Fruit fly (Drosophila melanogaster) whole organism, embryonic: Measurements from ENCODE around the gene Ldsdh1.

Source experiments
- Abd-B ChIP-seq: fragments of 200-800 bp; sonication (Bioruptor generic); optimal IDR thresholded peaks from 2 replicates; lab custom pipeline; 2018; ENCODE audit warnings: missing biosample characterization, mild to moderate bottlenecking, missing genetic modification characterization, moderate library complexity
- Aef1 ChIP-seq: fragments of 200-800 bp; sonication (Bioruptor generic); IDR thresholded peaks from 3 replicates; pipeline ENCODE4 v1.3.6; 2022; ENCODE audit warnings: missing biosample characterization, missing genetic modification characterization
- Antp ChIP-seq: fragments of 200-800 bp; sonication (Bioruptor generic); optimal IDR thresholded peaks from 3 replicates; lab custom pipeline; 2016; ENCODE audit warnings: missing biosample characterization, missing genetic modification characterization
- CG10267 ChIP-seq: fragments of 200-800 bp; sonication (Bioruptor generic); optimal IDR thresholded peaks from 2 replicates; lab custom pipeline; 2018; ENCODE audit warnings: missing biosample characterization, mild to moderate bottlenecking, missing genetic modification characterization, moderate library complexity
- CG10654 ChIP-seq: fragments of 200-800 bp; sonication (Bioruptor generic); optimal IDR thresholded peaks from 2 replicates; lab custom pipeline; 2016; ENCODE audit warnings: missing biosample characterization, missing genetic modification characterization
- CG12104 ChIP-seq: fragments of 200-800 bp; sonication (Bioruptor generic); optimal IDR thresholded peaks from 3 replicates; lab custom pipeline; 2016; ENCODE audit warnings: missing biosample characterization, missing genetic modification characterization
- CG12236 ChIP-seq: fragments of 200-800 bp; sonication (Bioruptor generic); optimal IDR thresholded peaks from 2 replicates; lab custom pipeline; 2016; ENCODE audit warnings: missing biosample characterization, missing genetic modification characterization
- CG12769 ChIP-seq: fragments of 200-800 bp; sonication (Bioruptor generic); optimal IDR thresholded peaks from 2 replicates; lab custom pipeline; 2019; ENCODE audit warnings: missing biosample characterization, mild to moderate bottlenecking, missing genetic modification characterization, moderate library complexity
- CG15011 ChIP-seq: fragments of 200-800 bp; sonication (Bioruptor generic); optimal IDR thresholded peaks from 3 replicates; lab custom pipeline; 2018; ENCODE audit warnings: missing biosample characterization, mild to moderate bottlenecking, missing genetic modification characterization
- CG16779 ChIP-seq: fragments of 200-800 bp; sonication (Bioruptor generic); IDR thresholded peaks from 2 replicates; pipeline ENCODE4 v1.3.6; 2022; ENCODE audit warnings: missing biosample characterization, missing genetic modification characterization
- CG16815 ChIP-seq: fragments of 200-800 bp; sonication (Bioruptor generic); optimal IDR thresholded peaks from 3 replicates; lab custom pipeline; 2017; ENCODE audit warnings: missing biosample characterization, mild to moderate bottlenecking, missing genetic modification characterization
- CG16863 ChIP-seq: fragments of 200-800 bp; sonication (Bioruptor generic); optimal IDR thresholded peaks from 3 replicates; lab custom pipeline; 2016; ENCODE audit warnings: missing biosample characterization, missing genetic modification characterization
- CG17359 ChIP-seq: fragments of 200-800 bp; sonication (Bioruptor generic); optimal IDR thresholded peaks from 3 replicates; lab custom pipeline; 2018; ENCODE audit warnings: missing biosample characterization, mild to moderate bottlenecking, missing genetic modification characterization, moderate library complexity
- CG2120 ChIP-seq: fragments of 200-800 bp; sonication (Bioruptor generic); optimal IDR thresholded peaks from 3 replicates; lab custom pipeline; 2016; ENCODE audit warnings: missing biosample characterization, missing genetic modification characterization
- CG3065 ChIP-seq: fragments of 200-800 bp; sonication (Bioruptor generic); optimal IDR thresholded peaks from 2 replicates; lab custom pipeline; 2016; ENCODE audit warnings: missing biosample characterization, missing genetic modification characterization
- CG3163 ChIP-seq: fragments of 200-800 bp; sonication (Bioruptor generic); optimal IDR thresholded peaks from 3 replicates; lab custom pipeline; 2016; ENCODE audit warnings: missing biosample characterization, missing genetic modification characterization
- CG33213 ChIP-seq: fragments of 200-800 bp; sonication (Bioruptor generic); optimal IDR thresholded peaks from 3 replicates; lab custom pipeline; 2016; ENCODE audit warnings: missing biosample characterization, missing genetic modification characterization
- CG3407 ChIP-seq: fragments of 200-800 bp; sonication (Bioruptor generic); optimal IDR thresholded peaks from 2 replicates; lab custom pipeline; 2018; ENCODE audit warnings: missing biosample characterization, mild to moderate bottlenecking, missing genetic modification characterization
- CG3838 ChIP-seq: fragments of 200-800 bp; sonication (Bioruptor generic); optimal IDR thresholded peaks from 3 replicates; lab custom pipeline; 2016; ENCODE audit warnings: missing biosample characterization, missing genetic modification characterization
- CG5953 ChIP-seq: fragments of 200-800 bp; sonication (Bioruptor generic); IDR thresholded peaks from 2 replicates; pipeline ENCODE4 v1.3.6; 2022; ENCODE audit warnings: missing biosample characterization, missing genetic modification characterization
- CG6765 ChIP-seq: fragments of 200-800 bp; sonication (Bioruptor generic); optimal IDR thresholded peaks from 3 replicates; lab custom pipeline; 2017; ENCODE audit warnings: missing biosample characterization, mild to moderate bottlenecking, missing genetic modification characterization
- CG6791 ChIP-seq: fragments of 200-800 bp; sonication (Bioruptor generic); IDR thresholded peaks from 3 replicates; pipeline ENCODE4 v1.3.6; 2022; ENCODE audit warnings: missing biosample characterization, missing genetic modification characterization; ENCODE audit not compliant: partially characterized antibody
- CG7271 ChIP-seq: fragments of 200-800 bp; sonication (Bioruptor generic); optimal IDR thresholded peaks from 2 replicates; lab custom pipeline; 2018; ENCODE audit warnings: missing biosample characterization, mild to moderate bottlenecking, missing genetic modification characterization, moderate library complexity
- CG7745 ChIP-seq: fragments of 200-800 bp; sonication (Bioruptor generic); optimal IDR thresholded peaks from 2 replicates; lab custom pipeline; 2018; ENCODE audit warnings: missing biosample characterization, mild to moderate bottlenecking, missing genetic modification characterization, moderate library complexity
- CG8290 ChIP-seq, 3 experiments: fragments of 200-800 bp; sonication (Bioruptor generic); optimal IDR thresholded peaks; 2 replicates each; lab custom pipeline; 2016 to 2019; ENCODE audit warnings: missing biosample characterization in 3 of 3, missing genetic modification characterization in 3 of 3, mild to moderate bottlenecking in 2 of 3, moderate library complexity in 1 of 3
- CG9876 ChIP-seq: fragments of 200-800 bp; sonication (Bioruptor generic); optimal IDR thresholded peaks from 2 replicates; lab custom pipeline; 2016; ENCODE audit warnings: missing biosample characterization, missing genetic modification characterization
- Dbx ChIP-seq: fragments of 200-800 bp; sonication (Bioruptor generic); IDR thresholded peaks from 3 replicates; pipeline ENCODE4 v1.3.6; 2022; ENCODE audit warnings: missing biosample characterization, missing genetic modification characterization
- Eip74EF ChIP-seq, 2 experiments: fragments of 200-800 bp in 1 of 2; fragments of >200 bp in 1 of 2; sonication (Bioruptor generic) in 1 of 2; optimal IDR thresholded peaks; 2 replicates each; lab custom pipeline; 2017 to 2019; ENCODE audit warnings: missing biosample characterization in 2 of 2, missing genetic modification characterization in 2 of 2, mild to moderate bottlenecking in 1 of 2, moderate library complexity in 1 of 2
- HLHmδ ChIP-seq: fragments of 200-800 bp; sonication (Bioruptor generic); optimal IDR thresholded peaks from 2 replicates; lab custom pipeline; 2018; ENCODE audit warnings: missing biosample characterization, mild to moderate bottlenecking, missing genetic modification characterization, moderate library complexity
- Hand ChIP-seq: fragments of 200-800 bp; sonication (Bioruptor generic); optimal IDR thresholded peaks from 2 replicates; lab custom pipeline; 2017; ENCODE audit warnings: mild to moderate bottlenecking, missing biosample characterization, missing genetic modification reagents, missing genetic modification characterization
- Jarid2 ChIP-seq: fragments of 200-800 bp; sonication (Bioruptor generic); optimal IDR thresholded peaks from 3 replicates; lab custom pipeline; 2017; ENCODE audit warnings: mild to moderate bottlenecking, missing biosample characterization, missing genetic modification reagents, missing genetic modification characterization
- Lim3 ChIP-seq: fragments of 200-800 bp; sonication (Bioruptor generic); IDR thresholded peaks from 2 replicates; pipeline ENCODE4 v1.3.6; 2022; ENCODE audit warnings: missing biosample characterization, missing genetic modification characterization
- Med ChIP-seq: fragments of 200-800 bp; sonication (Bioruptor generic); peaks from one replicate; lab custom pipeline; 2016; ENCODE audit warnings: missing biosample characterization, missing genetic modification characterization, mild to moderate bottlenecking, inconsistent platforms, moderate library complexity
- Meics ChIP-seq: fragments of 200-800 bp; sonication (Bioruptor generic); optimal IDR thresholded peaks from 2 replicates; lab custom pipeline; 2017; ENCODE audit warnings: missing biosample characterization, mild to moderate bottlenecking, missing genetic modification characterization
- Mes4 ChIP-seq: fragments of 200-800 bp; sonication (Bioruptor generic); optimal IDR thresholded peaks from 2 replicates; lab custom pipeline; 2016; ENCODE audit warnings: missing biosample characterization, missing genetic modification characterization
- NfI ChIP-seq: fragments of 200-800 bp; sonication (Bioruptor generic); optimal IDR thresholded peaks from 3 replicates; lab custom pipeline; 2018; ENCODE audit warnings: missing biosample characterization, mild to moderate bottlenecking, missing genetic modification characterization, moderate library complexity
- Scr ChIP-seq: fragments of 200-800 bp; sonication (Bioruptor generic); IDR thresholded peaks from 2 replicates; pipeline ENCODE4 v1.3.6; 2022; ENCODE audit warnings: missing biosample characterization, missing genetic modification characterization; ENCODE audit not compliant: partially characterized antibody
- az2 ChIP-seq: fragments of 200-800 bp; sonication (Bioruptor generic); optimal IDR thresholded peaks from 3 replicates; lab custom pipeline; 2016; ENCODE audit warnings: missing biosample characterization, missing genetic modification characterization
- fd64A ChIP-seq: fragments of 200-800 bp; sonication (Bioruptor generic); optimal IDR thresholded peaks from 3 replicates; lab custom pipeline; 2018; ENCODE audit warnings: missing biosample characterization, mild to moderate bottlenecking, missing genetic modification characterization
- gsb ChIP-seq: fragments of 200-800 bp; sonication (Bioruptor generic); IDR thresholded peaks from 2 replicates; pipeline ENCODE4 v1.3.6; 2022; ENCODE audit warnings: missing biosample characterization, missing genetic modification characterization
- ind ChIP-seq: fragments of 200-800 bp; sonication (Bioruptor generic); optimal IDR thresholded peaks from 3 replicates; lab custom pipeline; 2016; ENCODE audit warnings: missing biosample characterization, missing genetic modification characterization
- lab ChIP-seq: fragments of 200-800 bp; sonication (Bioruptor generic); optimal IDR thresholded peaks from 3 replicates; lab custom pipeline; 2017; ENCODE audit warnings: missing biosample characterization, missing genetic modification characterization, mild to moderate bottlenecking, moderate library complexity, missing genetic modification reagents
- mirr ChIP-seq: fragments of 200-800 bp; sonication (Bioruptor generic); optimal IDR thresholded peaks from 3 replicates; lab custom pipeline; 2018; ENCODE audit warnings: missing biosample characterization, mild to moderate bottlenecking, missing genetic modification characterization
- pho ChIP-seq: fragments of 200-800 bp; sonication (Bioruptor generic); optimal IDR thresholded peaks from 2 replicates; lab custom pipeline; 2016; ENCODE audit warnings: missing biosample characterization, missing genetic modification characterization
- psq ChIP-seq: fragments of 200-800 bp; sonication (Bioruptor generic); optimal IDR thresholded peaks from 2 replicates; lab custom pipeline; 2017; ENCODE audit warnings: missing biosample characterization, missing genetic modification characterization
- rib ChIP-seq: fragments of 200-800 bp; sonication (Bioruptor generic); IDR thresholded peaks from 2 replicates; pipeline ENCODE4 v1.3.6; 2022; ENCODE audit warnings: missing biosample characterization, missing genetic modification characterization
- ro ChIP-seq: fragments of 200-800 bp; sonication (Bioruptor generic); IDR thresholded peaks from 2 replicates; pipeline ENCODE4 v1.3.6; 2022; ENCODE audit warnings: missing biosample characterization, missing genetic modification characterization
- sob ChIP-seq: fragments of 200-800 bp; sonication (Bioruptor generic); IDR thresholded peaks from 2 replicates; pipeline ENCODE4 v1.3.6; 2022; ENCODE audit warnings: missing biosample characterization, missing genetic modification characterization
- stwl ChIP-seq: fragments of 200-800 bp; sonication (Bioruptor generic); optimal IDR thresholded peaks from 3 replicates; lab custom pipeline; 2018; ENCODE audit warnings: missing biosample characterization, mild to moderate bottlenecking, missing genetic modification characterization, moderate library complexity

The Ldsdh1 gene

dm6 chrX:8092075-8092682 is 10.8 kb upstream of the Ldsdh1 start (continued):
- TF ChIP-seq CG17359 (tag; lab: Kevin White, UChicago) (peak; percentile 96), CG2120 (GFP tag; lab: Kevin White, UChicago) (peak; percentile 95), CG12769 (peak; percentile 81), pho (GFP tag; lab: Kevin White, UChicago) (peak; percentile 80), CG3163 (peak; percentile 56), Jarid2 (GFP tag; lab: Kevin White, UChicago) (peak; percentile 82), mirr (GFP tag; lab: Kevin White, UChicago) (peak; percentile 77), Meics (peak; percentile 97), psq (GFP tag; lab: Kevin White, UChicago) (peak; percentile 87), Mes4 (GFP tag; lab: Kevin White, UChicago) (peak; percentile 57), ind (GFP tag; lab: Kevin White, UChicago) (peak; percentile 93), Antp (GFP tag; lab: Kevin White, UChicago) (peak; percentile 70), CG10654 (GFP tag; lab: Kevin White, UChicago) (peak; percentile 92), CG3838 (GFP tag; lab: Kevin White, UChicago) (peak; percentile 73), CG10267 (peak; percentile 90), Med (GFP tag; lab: Kevin White, UChicago) (peak; percentile 86), Scr (GFP tag; lab: Robert Waterston, UW) (no peak), CG3065 (GFP tag; lab: Kevin White, UChicago) (peak; percentile 84), CG15011 (GFP tag; lab: Kevin White, UChicago) (peak; percentile 91), NfI (GFP tag; lab: Kevin White, UChicago) (peak; percentile 95), CG5953 (GFP tag; lab: Robert Waterston, UW) (peak; percentile 76), Lim3 (GFP tag; lab: Robert Waterston, UW) (peak; percentile 66; the same call in 1 of the 2 replicates), CG7271 (tag; lab: Kevin White, UChicago) (peak; percentile 39), Abd-B (GFP tag; lab: Kevin White, UChicago) (peak; percentile 92), rib (GFP tag; lab: Robert Waterston, UW) (peak; percentile 70), stwl (tag; lab: Kevin White, UChicago) (peak; percentile 7), CG9876 (GFP tag; lab: Kevin White, UChicago) (peak; percentile 25), gsb (GFP tag; lab: Robert Waterston, UW) (peak; percentile 86), lab (peak; percentile 97), CG16779 (GFP tag; lab: Robert Waterston, UW) (0 out of 2 replicates have a peak, but pooled peaks have one; percentile 40), HLHmδ (no peak), CG12104 (GFP tag; lab: Kevin White, UChicago) (peak; percentile 95), Aef1 (peak; percentile 91), Dbx (GFP tag; lab: Robert Waterston, UW) (peak; percentile 91), ro (GFP tag; lab: Robert Waterston, UW) (peak; percentile 81), Hand (GFP tag; lab: Kevin White, UChicago) (peak; percentile 95), CG12236 (GFP tag; lab: Kevin White, UChicago) (peak; percentile 61), CG7745 (no peak), CG16863 (GFP tag; lab: Kevin White, UChicago) (peak; percentile 71), CG6765 (GFP tag; lab: Kevin White, UChicago) (peak; percentile 89), CG3407 (GFP tag; lab: Kevin White, UChicago) (peak; percentile 89), CG6791 (GFP tag; lab: Robert Waterston, UW) (no peak), sob (GFP tag; lab: Robert Waterston, UW) (peak; percentile 92), CG33213 (peak; percentile 18), fd64A (GFP tag; lab: Kevin White, UChicago) (peak; percentile 83), CG16815 (peak; percentile 87), Eip74EF (GFP tag; optimal IDR thresholded peaks at IDR 0.05; lab: Kevin White, UChicago) (peak in 1 of 2 experiments; percentile 94), CG8290 (GFP tag; optimal IDR thresholded peaks at IDR 0.05; lab: Kevin White, UChicago) (peak; percentile 84), CG8290 (tag; optimal IDR thresholded peaks at IDR 0.05; lab: Kevin White, UChicago) (peak; percentile 44 to 77), az2 (GFP tag; lab: Kevin White, UChicago) (peak; percentile 94)
